Worm (Caenorhabditis elegans) whole organism, early embryonic: Measurements from ENCODE around the gene dct-11.

Source experiments
- F13C5.2 ChIP-seq: sonication (generic microtip); optimal IDR thresholded peaks from 2 replicates; lab custom pipeline; 2017; ENCODE audit warnings: mild to moderate bottlenecking, missing genetic modification characterization, inconsistent platforms, missing compliant biosample characterization
- aly-1 ChIP-seq: sonication (generic microtip); optimal IDR thresholded peaks from 2 replicates; lab custom pipeline; 2016; ENCODE audit warnings: missing genetic modification characterization, missing compliant biosample characterization
- ama-1 ChIP-seq: fragments of 150-350 bp; optimal IDR thresholded peaks from 2 replicates; lab custom pipeline; 2014
- ceh-13 ChIP-seq: fragments of 200-800 bp; sonication (Bioruptor generic); optimal IDR thresholded peaks from 2 replicates; lab custom pipeline; 2018; ENCODE audit warnings: mild to moderate bottlenecking, missing genetic modification characterization, missing compliant biosample characterization
- ceh-36 ChIP-seq: sonication (generic microtip); optimal IDR thresholded peaks from 2 replicates; lab custom pipeline; 2016; ENCODE audit warnings: missing genetic modification characterization, inconsistent platforms, missing compliant biosample characterization
- ets-7 ChIP-seq: sonication (generic microtip); optimal IDR thresholded peaks from 2 replicates; lab custom pipeline; 2016; ENCODE audit warnings: missing genotype, missing genetic modification characterization, missing compliant biosample characterization
- flt-1 ChIP-seq: fragments of 200-800 bp; sonication (Bioruptor generic); IDR thresholded peaks from 2 replicates; pipeline ENCODE4 v1.3.6; 2022; ENCODE audit warnings: missing genetic modification characterization, missing compliant biosample characterization
- hmbx-1 ChIP-seq: sonication (generic microtip); optimal IDR thresholded peaks from 2 replicates; lab custom pipeline; 2016; ENCODE audit warnings: mild to moderate bottlenecking, missing genetic modification characterization, missing compliant biosample characterization
- hmg-4 ChIP-seq: fragments of 200-800 bp; sonication (Bioruptor generic); optimal IDR thresholded peaks from 2 replicates; lab custom pipeline; 2018; ENCODE audit warnings: mild to moderate bottlenecking, missing genetic modification characterization, missing compliant biosample characterization
- hnd-1 ChIP-seq: sonication (generic microtip); optimal IDR thresholded peaks from 2 replicates; lab custom pipeline; 2016; ENCODE audit warnings: missing genetic modification characterization, missing compliant biosample characterization
- scrt-1 ChIP-seq: fragments of 200-800 bp; sonication (Bioruptor generic); IDR thresholded peaks from 2 replicates; pipeline ENCODE4 v1.3.6; 2022; ENCODE audit warnings: missing genetic modification characterization, missing compliant biosample characterization
- sea-1 ChIP-seq: fragments of 200-800 bp; sonication (Bioruptor generic); conservative IDR thresholded peaks from 2 replicates; pipeline ENCODE4 v1.3.6; 2022; ENCODE audit warnings: missing genetic modification characterization, missing compliant biosample characterization
- tbx-37 ChIP-seq: fragments of 200-800 bp; sonication (Bioruptor generic); conservative IDR thresholded peaks from 2 replicates; pipeline ENCODE4 v1.3.6; 2022; ENCODE audit warnings: missing genetic modification reagents, missing genetic modification characterization, missing compliant biosample characterization
- tra-4 ChIP-seq: sonication (generic microtip); optimal IDR thresholded peaks from 2 replicates; lab custom pipeline; 2017; ENCODE audit warnings: missing genetic modification characterization, missing compliant biosample characterization

DNA sequence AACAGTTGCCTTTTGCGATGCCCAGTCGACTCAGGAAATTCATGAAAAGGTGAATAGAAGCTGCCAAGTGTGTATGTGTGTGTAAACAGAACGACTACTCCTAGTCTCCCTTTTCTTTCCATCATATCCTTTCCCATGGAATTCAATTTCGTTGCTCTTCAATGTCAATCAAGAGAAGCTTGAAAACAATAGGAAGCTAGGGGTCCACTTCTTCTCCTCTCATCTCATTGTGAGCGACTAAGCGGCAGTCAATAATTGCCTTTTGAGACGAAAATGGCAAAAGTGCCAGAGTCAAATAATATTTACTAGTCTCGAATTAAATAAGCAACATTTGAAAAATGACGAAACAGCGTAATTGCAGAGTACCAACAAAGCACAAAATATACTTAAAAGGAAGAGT lies 30.0 kb upstream of the dct-11 start:
- TF ChIP-seq tbx-37 (GFP tag; lab: Robert Waterston, UW) (no peak), ama-1 (lab: Kevin White, UChicago) (no peak), tra-4 (tag; lab: Kevin White, UChicago) (no peak), F13C5.2 (no peak), ceh-13 (no peak), hmbx-1 (no peak), ets-7 (tag; lab: Kevin White, UChicago) (no peak), ceh-36 (tag; lab: Kevin White, UChicago) (no peak), flt-1 (GFP tag; lab: Robert Waterston, UW) (no peak), hmg-4 (GFP tag; lab: Kevin White, UChicago) (no peak), sea-1 (GFP tag; lab: Robert Waterston, UW) (no peak), hnd-1 (no peak), aly-1 (no peak), scrt-1 (no peak)
